Worm (Caenorhabditis elegans): ENCODE data around the gene warf-1.
"Not testable (repeated sequence)": the region's sequence is repeated elsewhere in the genome, so short reads cannot be mapped to it uniquely, and the experiment has no call there.

warf-1 gene

DNA sequence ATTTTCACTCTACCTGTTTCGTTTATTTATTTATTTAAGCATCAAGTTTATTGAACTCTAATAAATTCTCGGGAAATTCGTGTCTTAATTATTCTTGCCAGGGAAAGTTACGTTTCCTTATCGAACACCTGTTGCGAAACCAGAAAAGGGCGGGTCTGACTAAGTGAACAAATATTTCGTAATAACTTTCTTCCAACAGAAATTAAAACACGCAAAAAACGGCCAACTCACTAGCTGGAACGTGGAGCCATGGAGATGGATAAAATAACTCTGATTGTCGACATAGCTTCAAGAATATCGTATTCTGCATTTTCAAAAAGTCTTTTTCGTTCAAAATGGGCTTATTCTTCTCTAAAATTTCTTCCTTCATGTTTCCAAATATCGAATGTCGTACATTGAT, at the start of gene warf-1:
TSS of gene warf-1 (plus strand) at position 209 of the 400 bp plus-strand sequence.
- not testable (repeated sequence) for TF ChIP-seq ztf-4, ztf-11, snpc-4 (tag; optimal IDR thresholded peaks at IDR 0.05)

DNA sequence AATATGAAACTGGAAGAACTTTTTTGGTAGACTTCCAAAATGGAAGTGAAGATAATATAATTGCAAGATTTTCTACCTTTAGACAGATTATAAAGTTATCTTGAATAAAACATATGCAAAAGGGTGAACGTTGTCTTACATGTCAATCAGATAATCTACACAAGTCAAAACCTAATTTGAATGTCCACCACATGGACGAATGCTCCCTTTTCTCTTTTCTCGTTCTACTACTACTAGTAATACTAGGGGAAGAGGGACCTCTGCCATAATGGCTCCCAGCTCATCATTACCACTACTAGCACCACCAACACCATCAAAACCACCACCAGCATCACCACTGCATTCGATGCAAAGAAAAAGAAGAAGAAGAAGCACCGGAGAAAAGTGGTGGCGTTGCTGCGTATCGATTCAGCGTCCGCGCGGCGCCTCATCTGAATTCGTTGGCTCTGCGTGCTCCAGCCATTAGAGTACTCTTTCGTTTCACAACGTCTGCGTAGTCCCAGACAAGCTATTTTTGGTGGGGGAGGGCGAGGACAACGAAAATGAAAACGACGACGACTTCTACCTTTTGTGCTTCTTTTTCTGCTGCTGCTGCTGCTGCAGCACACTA, 49.2 kb upstream of the warf-1 start:
- TF ChIP-seq zag-1 (tag; optimal IDR thresholded peaks at IDR 0.05) (no peak), xbp-1 (tag; optimal IDR thresholded peaks at IDR 0.05) (no peak), Y116A8C.19 (tag; optimal IDR thresholded peaks at IDR 0.05; ENCODE audit: borderline replicate concordance) (no peak), ceh-82 (tag; optimal IDR thresholded peaks at IDR 0.05) (peak in 2 of 3 experiments; percentile 15 to 40), nhr-77 (tag; optimal IDR thresholded peaks at IDR 0.05) (no peak), nhr-71 (tag; optimal IDR thresholded peaks at IDR 0.05) (no peak), lin-14 (GFP tag; optimal IDR thresholded peaks at IDR 0.05) (peak; percentile 58)

DNA sequence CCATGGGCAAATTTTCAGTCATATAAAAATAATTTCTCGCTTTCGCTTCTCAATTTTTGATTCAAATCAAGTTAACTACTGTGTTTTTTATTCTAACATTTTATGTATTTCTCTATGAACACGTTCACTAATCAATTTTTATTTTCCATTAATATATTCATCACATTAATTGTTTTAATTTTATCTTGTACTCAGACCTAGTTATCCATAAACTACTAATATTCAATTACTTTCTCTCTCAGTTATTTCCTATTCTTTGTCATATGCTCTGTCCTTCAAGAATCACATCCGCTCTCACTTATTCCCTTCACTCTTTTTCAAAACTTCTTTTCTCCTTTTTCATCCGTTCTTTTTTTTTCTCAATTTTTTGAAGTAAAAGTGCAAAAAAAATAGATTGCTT, 47.6 kb upstream of the warf-1 start:
- TF ChIP-seq lin-14 (GFP tag; optimal IDR thresholded peaks at IDR 0.05) = peak; percentile 11
- TF ChIP-seq fos-1 (tag; optimal IDR thresholded peaks at IDR 0.05) = no peak
- TF ChIP-seq fkh-10 (GFP tag; optimal IDR thresholded peaks at IDR 0.05) = peak; percentile 79

DNA sequence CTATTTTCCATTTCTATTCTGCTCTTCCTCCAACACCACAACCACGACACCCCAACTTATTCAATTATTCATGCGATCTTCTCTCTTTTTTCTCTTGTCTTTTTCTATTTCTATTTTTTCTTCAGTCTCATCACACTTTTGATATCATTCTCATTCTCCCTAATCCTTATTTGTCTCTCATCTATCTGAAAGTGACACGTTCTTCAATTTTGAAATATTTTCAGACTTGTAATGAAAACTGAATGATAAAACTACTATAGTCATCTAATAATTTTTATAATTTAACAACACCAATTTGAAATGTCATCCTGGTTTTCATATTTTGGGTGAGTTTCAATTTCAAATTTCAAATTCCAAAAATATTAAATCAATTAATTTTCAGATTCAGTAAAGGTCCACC, 46.0 kb upstream of the warf-1 start, which contains the start of gene cla-1:
TSS of gene cla-1 (plus strand) at position 301 of the 400 bp plus-strand sequence.
- TF ChIP-seq blmp-1 (tag; optimal IDR thresholded peaks at IDR 0.05) (no peak), F16B12.6 (tag; optimal IDR thresholded peaks at IDR 0.05) (no peak), rnt-1 (tag; optimal IDR thresholded peaks at IDR 0.05) (no peak), lin-14 (GFP tag; optimal IDR thresholded peaks at IDR 0.05) (peak; percentile 33), jun-1 (tag; optimal IDR thresholded peaks at IDR 0.05) (no peak), nhr-71 (tag; optimal IDR thresholded peaks at IDR 0.05) (no peak)

DNA sequence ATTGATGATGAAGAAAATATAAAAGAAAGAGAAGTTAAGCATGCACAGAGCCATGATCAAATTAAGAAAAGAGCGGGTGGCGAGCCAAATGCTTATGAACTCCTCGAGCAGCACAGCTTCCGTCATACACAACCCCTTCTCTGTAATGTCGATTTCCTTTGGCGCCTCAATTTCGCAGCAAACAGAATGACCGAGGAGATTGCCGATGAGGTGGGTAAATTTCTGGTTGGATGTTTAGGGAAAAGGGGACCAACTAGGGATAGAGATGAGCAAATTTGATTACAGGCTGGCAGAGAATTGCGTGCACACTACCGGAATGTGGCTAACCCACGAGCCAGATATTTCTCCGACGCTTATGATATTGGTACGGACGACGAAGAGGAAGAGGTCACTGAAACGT, 29.2 kb upstream of the warf-1 start:
- no peak for TF ChIP-seq lin-13 (GFP tag; optimal IDR thresholded peaks at IDR 0.05)
- TF ChIP-seq nhr-85 (tag) = no peak
- TF ChIP-seq lin-14 (GFP tag; optimal IDR thresholded peaks at IDR 0.05) = peak; percentile 4
- TF ChIP-seq nhr-71 (tag; optimal IDR thresholded peaks at IDR 0.05) = no peak
- no peak for TF ChIP-seq rnt-1 (tag; optimal IDR thresholded peaks at IDR 0.05)
- TF ChIP-seq ztf-11 (tag; optimal IDR thresholded peaks at IDR 0.05) = no peak
- TF ChIP-seq dsc-1 (tag; optimal IDR thresholded peaks at IDR 0.05) = no peak
- no peak for TF ChIP-seq tlp-1 (tag; optimal IDR thresholded peaks at IDR 0.05)

DNA sequence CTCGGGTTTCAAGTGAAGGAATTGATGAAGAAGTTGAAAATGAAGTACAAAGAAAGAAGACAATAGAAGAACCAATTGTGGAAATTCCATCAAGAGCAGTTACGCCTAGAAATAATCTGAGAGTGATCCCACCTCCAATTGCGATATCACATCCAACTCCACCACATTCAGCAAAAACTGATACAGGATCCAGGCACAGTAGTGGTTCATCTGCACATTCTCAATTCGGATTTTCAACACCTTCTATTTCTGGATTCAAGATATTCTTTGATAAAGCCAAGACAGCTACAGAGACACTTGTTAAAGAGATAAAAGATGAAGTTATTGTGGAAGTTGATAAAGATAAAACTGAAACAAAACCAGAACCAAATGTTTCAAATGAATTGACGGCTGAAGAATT, 26.5 kb upstream of the warf-1 start:
- no peak for TF ChIP-seq dsc-1 (tag; optimal IDR thresholded peaks at IDR 0.05)
- TF ChIP-seq egl-13 (tag; optimal IDR thresholded peaks at IDR 0.05) = no peak
- no peak for TF ChIP-seq lsy-2 (tag; optimal IDR thresholded peaks at IDR 0.05)
- TF ChIP-seq ceh-82 (tag; optimal IDR thresholded peaks at IDR 0.05) = no peak
- TF ChIP-seq C04F5.9 (tag; optimal IDR thresholded peaks at IDR 0.05) = no peak
- TF ChIP-seq pax-3 (tag; optimal IDR thresholded peaks at IDR 0.05) = no peak
- TF ChIP-seq isw-1 (GFP tag; IDR thresholded peaks at IDR 0.05) = no peak
- no peak for TF ChIP-seq mef-2 (tag; optimal IDR thresholded peaks at IDR 0.05)
- TF ChIP-seq blmp-1 (tag; optimal IDR thresholded peaks at IDR 0.05) = no peak
- TF ChIP-seq aha-1 (tag; optimal IDR thresholded peaks at IDR 0.05) = no peak
- TF ChIP-seq mdl-1 (tag; optimal IDR thresholded peaks at IDR 0.05) = no peak
- no peak for TF ChIP-seq zag-1 (tag; optimal IDR thresholded peaks at IDR 0.05)
- no peak for TF ChIP-seq snpc-4 (tag; optimal IDR thresholded peaks at IDR 0.05)
- no peak for TF ChIP-seq C16A3.4 (tag; optimal IDR thresholded peaks at IDR 0.05)

DNA sequence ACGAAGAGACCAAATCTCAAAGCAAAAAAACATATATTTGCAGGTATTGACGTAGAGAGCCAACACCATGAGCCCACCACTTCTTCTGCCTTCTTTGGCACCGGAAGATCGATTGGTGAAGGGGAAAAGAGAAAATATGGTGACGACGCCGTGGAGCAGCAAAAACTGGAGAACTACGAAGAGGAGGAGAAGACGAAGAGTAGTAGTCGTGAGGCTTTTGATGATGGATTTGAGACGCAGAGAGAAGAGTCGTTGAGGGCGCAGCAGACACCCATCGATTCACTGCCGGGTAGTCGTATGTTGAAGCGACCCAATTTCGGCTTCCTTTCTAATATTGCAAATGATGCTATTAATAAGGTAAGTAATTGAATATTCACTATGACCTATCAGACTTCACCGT, 23.2 kb upstream of the warf-1 start:
- no peak for TF ChIP-seq ceh-8 (GFP tag; optimal IDR thresholded peaks at IDR 0.05)
- no peak for TF ChIP-seq zip-4 (GFP tag; optimal IDR thresholded peaks at IDR 0.05)
- peak; percentile 6 for TF ChIP-seq nhr-47 (tag; optimal IDR thresholded peaks at IDR 0.05)
- TF ChIP-seq egl-13 (tag; optimal IDR thresholded peaks at IDR 0.05) = peak; percentile 29
- no peak for TF ChIP-seq dpl-1 (GFP tag; optimal IDR thresholded peaks at IDR 0.05)
- TF ChIP-seq fkh-8 (tag; optimal IDR thresholded peaks at IDR 0.05) = peak; percentile 44
- TF ChIP-seq aha-1 (tag; optimal IDR thresholded peaks at IDR 0.05) = no peak
- no peak for TF ChIP-seq vab-15 (tag; optimal IDR thresholded peaks at IDR 0.05)
- TF ChIP-seq tlp-1 (tag; optimal IDR thresholded peaks at IDR 0.05) = no peak
- peak; percentile 60 for TF ChIP-seq lin-14 (GFP tag; optimal IDR thresholded peaks at IDR 0.05)
- TF ChIP-seq C16A3.4 (tag; optimal IDR thresholded peaks at IDR 0.05) = no peak
- no peak for TF ChIP-seq skn-1 (tag; optimal IDR thresholded peaks at IDR 0.05)
- peak in 1 of 3 experiments; percentile 49 for TF ChIP-seq ceh-82 (tag; optimal IDR thresholded peaks at IDR 0.05)
